Worm (Caenorhabditis elegans) whole organism, early embryonic: ENCODE data around the gene chat-1.

ENCODE experiments used
- F13C5.2 ChIP-seq: sonication (generic microtip); optimal IDR thresholded peaks from 2 replicates; lab custom pipeline; 2017; ENCODE audit warnings: mild to moderate bottlenecking, missing genetic modification characterization, inconsistent platforms, missing compliant biosample characterization
- aly-1 ChIP-seq: sonication (generic microtip); optimal IDR thresholded peaks from 2 replicates; lab custom pipeline; 2016; ENCODE audit warnings: missing genetic modification characterization, missing compliant biosample characterization
- ama-1 ChIP-seq: fragments of 150-350 bp; optimal IDR thresholded peaks from 2 replicates; lab custom pipeline; 2014
- ceh-13 ChIP-seq: fragments of 200-800 bp; sonication (Bioruptor generic); optimal IDR thresholded peaks from 2 replicates; lab custom pipeline; 2018; ENCODE audit warnings: mild to moderate bottlenecking, missing genetic modification characterization, missing compliant biosample characterization
- flt-1 ChIP-seq: fragments of 200-800 bp; sonication (Bioruptor generic); IDR thresholded peaks from 2 replicates; pipeline ENCODE4 v1.3.6; 2022; ENCODE audit warnings: missing genetic modification characterization, missing compliant biosample characterization
- hnd-1 ChIP-seq: sonication (generic microtip); optimal IDR thresholded peaks from 2 replicates; lab custom pipeline; 2016; ENCODE audit warnings: missing genetic modification characterization, missing compliant biosample characterization
- scrt-1 ChIP-seq: fragments of 200-800 bp; sonication (Bioruptor generic); IDR thresholded peaks from 2 replicates; pipeline ENCODE4 v1.3.6; 2022; ENCODE audit warnings: missing genetic modification characterization, missing compliant biosample characterization
- tbx-11 ChIP-seq: fragments of 200-800 bp; sonication (Bioruptor generic); IDR thresholded peaks from 2 replicates; pipeline ENCODE4 v1.3.6; 2022; ENCODE audit warnings: missing genetic modification characterization, missing compliant biosample characterization
- tbx-37 ChIP-seq: fragments of 200-800 bp; sonication (Bioruptor generic); conservative IDR thresholded peaks from 2 replicates; pipeline ENCODE4 v1.3.6; 2022; ENCODE audit warnings: missing genetic modification reagents, missing genetic modification characterization, missing compliant biosample characterization
- tra-4 ChIP-seq: sonication (generic microtip); optimal IDR thresholded peaks from 2 replicates; lab custom pipeline; 2017; ENCODE audit warnings: missing genetic modification characterization, missing compliant biosample characterization

DNA sequence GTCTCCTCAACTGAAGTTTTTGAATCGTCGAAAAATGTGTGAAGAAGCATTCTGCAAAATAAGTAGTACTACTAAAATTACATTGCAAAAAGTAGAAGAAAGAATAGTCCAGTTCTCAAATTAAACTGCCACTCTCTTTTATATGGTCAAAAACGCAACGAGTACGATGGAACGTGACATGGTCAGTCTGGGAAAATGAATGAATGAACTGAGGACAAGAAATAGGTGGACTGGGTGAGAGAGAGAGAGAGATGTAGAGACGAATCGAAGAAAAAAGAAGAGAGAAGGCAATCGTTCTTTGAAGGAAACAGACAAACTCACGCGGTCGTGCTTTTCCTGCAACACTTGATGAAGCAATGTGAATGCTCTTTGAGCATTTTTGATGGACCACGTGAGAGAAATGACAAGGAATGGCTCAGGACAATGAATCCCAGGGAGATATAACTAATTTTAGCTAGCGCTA lies 29.9 kb downstream of the chat-1 start, which contains the start of gene M01H9.3:
- no peak for TF ChIP-seq scrt-1
- no peak for TF ChIP-seq aly-1 (tag; lab: Kevin White, UChicago)
- TF ChIP-seq ama-1 (lab: Kevin White, UChicago): no peak
- TF ChIP-seq ceh-13 (GFP tag; lab: Kevin White, UChicago): no peak
- no peak for TF ChIP-seq flt-1
- TF ChIP-seq F13C5.2 (tag; lab: Kevin White, UChicago): no peak
- TF ChIP-seq tbx-11: no peak
- TF ChIP-seq tbx-37 (GFP tag; lab: Robert Waterston, UW): no peak
- TF ChIP-seq hnd-1 (tag; lab: Kevin White, UChicago): no peak
- TF ChIP-seq tra-4 (tag; lab: Kevin White, UChicago): no peak
